Worm (Caenorhabditis elegans) whole organism, late embryonic: ENCODE data around the gene T24D3.2.

Experiments used
- K02D7.2 ChIP-seq: sonication (generic microtip); optimal IDR thresholded peaks from 2 replicates; lab custom pipeline; 2017; ENCODE audit warnings: mild to moderate bottlenecking, missing genetic modification characterization, missing compliant biosample characterization
- ama-1 ChIP-seq: fragments of 150-350 bp; optimal IDR thresholded peaks from 2 replicates; lab custom pipeline; 2014
- dmd-4 ChIP-seq: sonication (generic microtip); optimal IDR thresholded peaks from 2 replicates; lab custom pipeline; 2016; ENCODE audit warnings: borderline replicate concordance, missing genetic modification characterization, missing compliant biosample characterization
- dve-1 ChIP-seq: sonication (generic microtip); optimal IDR thresholded peaks from 2 replicates; lab custom pipeline; 2017; ENCODE audit warnings: antibody characterized with exemption, mild to moderate bottlenecking, missing genetic modification characterization, missing compliant biosample characterization
- gmeb-2 ChIP-seq: sonication (generic microtip); optimal IDR thresholded peaks from 2 replicates; lab custom pipeline; 2016; ENCODE audit warnings: missing genetic modification characterization, inconsistent platforms, missing compliant biosample characterization
- hlh-13 ChIP-seq: fragments of 200-800 bp; sonication (Bioruptor generic); optimal IDR thresholded peaks from 2 replicates; lab custom pipeline; 2018; ENCODE audit warnings: mild to moderate bottlenecking, missing genetic modification characterization, missing compliant biosample characterization
- hlh-30 ChIP-seq: sonication (generic microtip); optimal IDR thresholded peaks from 2 replicates; lab custom pipeline; 2017; ENCODE audit warnings: antibody characterized with exemption, missing genetic modification characterization, missing compliant biosample characterization; ENCODE audit not compliant: insufficient read depth
- npax-4 ChIP-seq: sonication (generic microtip); optimal IDR thresholded peaks from 2 replicates; lab custom pipeline; 2016; ENCODE audit warnings: missing genetic modification characterization, missing compliant biosample characterization
- pag-3 ChIP-seq: sonication (generic microtip); optimal IDR thresholded peaks from 2 replicates; lab custom pipeline; 2016; ENCODE audit warnings: missing compliant biosample characterization, missing genetic modification characterization, borderline replicate concordance
- tbx-2 ChIP-seq: sonication (generic microtip); optimal IDR thresholded peaks from 2 replicates; lab custom pipeline; 2016; ENCODE audit warnings: missing genetic modification characterization, missing compliant biosample characterization
- unc-86 ChIP-seq: sonication (generic microtip); optimal IDR thresholded peaks from 2 replicates; lab custom pipeline; 2016; ENCODE audit warnings: missing genetic modification characterization, missing compliant biosample characterization
- ztf-16 ChIP-seq: sonication (generic microtip); optimal IDR thresholded peaks from 2 replicates; lab custom pipeline; 2017; ENCODE audit warnings: missing genetic modification characterization, missing compliant biosample characterization

ce11 chrX:12378293-12378692 is 47.2 kb upstream of the T24D3.2 start, which contains the start of gene glb-13:
- TF ChIP-seq hlh-13 (no peak), gmeb-2 (tag; lab: Kevin White, UChicago) (no peak), unc-86 (tag; lab: Kevin White, UChicago) (no peak), dmd-4 (tag; lab: Kevin White, UChicago) (no peak), ama-1 (lab: Kevin White, UChicago) (no peak), dve-1 (no peak), pag-3 (no peak), tbx-2 (tag; lab: Kevin White, UChicago) (no peak), npax-4 (tag; lab: Kevin White, UChicago) (no peak), K02D7.2 (tag; lab: Kevin White, UChicago) (no peak), ztf-16 (no peak), hlh-30 (tag; lab: Kevin White, UChicago) (no peak)
